Worm (Caenorhabditis elegans) whole organism, L3 larva: ENCODE data around the gene K10D6.4.

Experiments used
- ama-1 ChIP-seq: fragments of 150-350 bp; optimal IDR thresholded peaks from 2 replicates; lab custom pipeline; 2018
- ceh-9 ChIP-seq: sonication (generic microtip); optimal IDR thresholded peaks from 2 replicates; lab custom pipeline; 2018; ENCODE audit warnings: missing biosample characterization, missing genetic modification characterization
- nhr-237 ChIP-seq: fragments of 150-350 bp; optimal IDR thresholded peaks from 2 replicates; lab custom pipeline; 2014; ENCODE audit warnings: missing biosample characterization, missing genetic modification characterization
- nhr-76 ChIP-seq: fragments of 150-350 bp; sonication (generic microtip); optimal IDR thresholded peaks from 5 replicates; lab custom pipeline; 2014; ENCODE audit warnings: missing biosample characterization, missing genetic modification characterization
- skn-1 ChIP-seq: fragments of 150-350 bp; optimal IDR thresholded peaks from 2 replicates; lab custom pipeline; 2014; ENCODE audit warnings: missing biosample characterization, missing genetic modification characterization
- tbx-2 ChIP-seq: sonication (generic microtip); optimal IDR thresholded peaks from 2 replicates; lab custom pipeline; 2016; ENCODE audit warnings: mild to moderate bottlenecking, missing genetic modification characterization, missing compliant biosample characterization

ce11 chrV:11164475-11164874 lies 37.2 kb upstream of the K10D6.4 start, which contains the start of gene srg-40:
- no peak for TF ChIP-seq nhr-237 (tag; lab: Kevin White, UChicago)
- TF ChIP-seq nhr-76 = no peak
- no peak for TF ChIP-seq tbx-2 (tag; lab: Kevin White, UChicago)
- TF ChIP-seq ceh-9 (tag; lab: Kevin White, UChicago) = no peak
- TF ChIP-seq skn-1 = no peak
- TF ChIP-seq ama-1 (lab: Kevin White, UChicago) = no peak
